Worm (Caenorhabditis elegans): ENCODE data around the gene msp-53.
"Not testable (repeated sequence)": the region's sequence is repeated elsewhere in the genome, so short reads cannot be mapped to it uniquely, and the experiment has no call there.

ce11 chrIV:5016461-5016860 is 48.4 kb downstream of the msp-53 start, which contains the start of gene ssq-4:
- TF ChIP-seq lin-32 (GFP tag; optimal IDR thresholded peaks at IDR 0.05); blmp-1 (tag; optimal IDR thresholded peaks at IDR 0.05); snpc-4 (tag; optimal IDR thresholded peaks at IDR 0.05); elt-3 (tag; optimal IDR thresholded peaks at IDR 0.05): not testable (repeated sequence)

All from whole organism, mixed stage, embryonic.